Worm (Caenorhabditis elegans): ENCODE results near the gene Y39G8B.5.

Y39G8B.5 gene

DNA sequence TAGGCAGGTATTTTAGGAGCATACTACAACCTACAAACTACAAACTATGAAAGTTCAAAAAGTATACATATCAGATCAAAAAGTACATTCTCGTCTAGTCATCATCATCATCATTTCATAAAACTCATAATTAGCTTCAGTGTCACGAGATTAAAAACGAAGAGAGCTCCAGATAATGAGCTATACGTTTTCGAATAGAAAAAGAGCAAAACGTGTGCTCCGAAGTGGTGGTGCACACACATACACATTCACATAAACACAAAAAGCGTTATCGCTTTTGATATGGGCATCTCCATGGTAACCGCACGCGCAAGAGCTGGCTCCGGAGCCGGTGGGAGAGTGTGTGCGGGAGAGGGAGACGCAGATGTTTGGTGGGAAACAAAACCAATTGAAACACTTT lies 27.3 kb downstream of the Y39G8B.5 start:
- TF ChIP-seq tab-1 (GFP tag; IDR thresholded peaks at IDR 0.05) (no peak), flt-1 (GFP tag; IDR thresholded peaks at IDR 0.05) (no peak), med-1 (GFP tag; optimal IDR thresholded peaks at IDR 0.05; ENCODE audit: insufficient read depth) (no peak), klf-2 (GFP tag; conservative IDR thresholded peaks at IDR 0.05) (no peak), T22C8.4 (GFP tag; IDR thresholded peaks at IDR 0.05) (no peak), ztf-23 (GFP tag; IDR thresholded peaks at IDR 0.05) (no peak), ref-1 (GFP tag; conservative IDR thresholded peaks at IDR 0.05) (no peak), cog-1 (tag; optimal IDR thresholded peaks at IDR 0.05) (no peak), ztf-29 (GFP tag; IDR thresholded peaks at IDR 0.05) (no peak)

DNA sequence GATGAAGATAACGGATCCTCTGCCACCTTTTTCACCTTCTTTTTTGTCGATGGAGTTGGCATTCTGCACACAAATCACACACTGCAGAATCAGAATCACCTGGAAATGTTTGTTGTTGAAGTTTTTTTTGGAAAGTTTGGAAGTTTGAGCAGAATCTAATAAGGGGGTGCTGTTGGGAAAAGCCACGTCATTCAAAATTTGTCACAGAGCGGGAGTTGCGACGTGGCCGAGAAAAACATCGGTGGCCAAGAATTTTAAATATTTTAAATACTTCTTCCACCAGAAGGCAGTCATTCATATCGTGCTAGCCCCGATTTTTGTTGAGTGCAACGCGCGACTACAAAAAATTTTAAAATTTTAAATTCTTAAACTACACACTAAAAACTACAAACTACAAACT lies 29.3 kb downstream of the Y39G8B.5 start, which contains the start of gene rpi-1:
TSS of gene rpi-1 (minus strand) at position 101 of the 400 bp plus-strand sequence.
- TF ChIP-seq ztf-23 (GFP tag; IDR thresholded peaks at IDR 0.05): no peak
- no peak for TF ChIP-seq tab-1 (GFP tag; IDR thresholded peaks at IDR 0.05)
- TF ChIP-seq ztf-29 (GFP tag; IDR thresholded peaks at IDR 0.05): no peak
- TF ChIP-seq ref-1 (GFP tag; conservative IDR thresholded peaks at IDR 0.05): no peak
- no peak for TF ChIP-seq flt-1 (GFP tag; IDR thresholded peaks at IDR 0.05)
- no peak for TF ChIP-seq med-1 (GFP tag; optimal IDR thresholded peaks at IDR 0.05; ENCODE audit: insufficient read depth)
- TF ChIP-seq T22C8.4 (GFP tag; IDR thresholded peaks at IDR 0.05): no peak
- TF ChIP-seq cog-1 (tag; optimal IDR thresholded peaks at IDR 0.05): no peak
- TF ChIP-seq klf-2 (GFP tag; conservative IDR thresholded peaks at IDR 0.05): no peak

DNA sequence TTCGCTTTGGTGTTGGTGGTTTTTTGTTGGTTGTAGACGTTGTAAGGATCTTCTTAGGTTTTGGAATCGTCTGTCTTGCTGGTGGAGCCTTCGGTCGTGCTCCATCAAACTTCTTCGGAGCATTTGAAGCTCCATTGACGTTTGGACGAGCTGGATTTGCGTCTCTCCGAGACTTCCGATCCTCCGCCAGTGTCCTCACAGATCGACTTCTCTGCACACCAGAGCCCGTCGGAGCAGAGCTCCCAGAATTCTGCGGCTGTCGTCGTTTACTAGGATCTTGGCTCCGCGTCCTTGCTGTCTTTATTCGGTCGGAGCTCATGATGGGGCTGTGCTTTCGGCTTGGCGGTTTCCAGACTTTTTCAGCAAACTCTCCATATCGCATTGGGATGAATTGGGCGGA lies 30.1 kb downstream of the Y39G8B.5 start:
- TF ChIP-seq ref-1 (GFP tag; conservative IDR thresholded peaks at IDR 0.05) (no peak), klf-2 (GFP tag; conservative IDR thresholded peaks at IDR 0.05) (no peak), T22C8.4 (GFP tag; IDR thresholded peaks at IDR 0.05) (no peak), tab-1 (GFP tag; IDR thresholded peaks at IDR 0.05) (no peak), ztf-29 (GFP tag; IDR thresholded peaks at IDR 0.05) (no peak), flt-1 (GFP tag; IDR thresholded peaks at IDR 0.05) (no peak), cog-1 (tag; optimal IDR thresholded peaks at IDR 0.05) (no peak), med-1 (GFP tag; optimal IDR thresholded peaks at IDR 0.05; ENCODE audit: insufficient read depth) (no peak), ztf-23 (GFP tag; IDR thresholded peaks at IDR 0.05) (no peak)

DNA sequence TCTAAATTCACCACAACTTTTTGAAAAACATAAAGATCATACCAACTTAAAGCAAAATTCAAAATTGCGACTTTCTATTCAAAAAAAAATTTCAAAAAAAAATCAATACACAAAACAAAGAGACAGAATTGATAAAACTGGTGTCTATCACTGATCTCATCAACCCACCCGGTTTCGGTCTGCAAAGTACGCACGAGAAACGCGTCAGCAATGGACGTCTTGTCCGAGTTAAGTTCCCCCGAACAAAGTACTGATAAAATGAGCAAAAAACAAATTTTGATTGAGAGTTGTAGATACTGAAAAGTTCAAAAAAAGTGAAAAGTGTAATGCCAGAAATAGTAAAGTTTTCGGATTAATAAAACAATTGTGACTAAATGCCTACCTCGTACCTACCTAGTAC lies 33.3 kb downstream of the Y39G8B.5 start:
- TF ChIP-seq T22C8.4 (GFP tag; IDR thresholded peaks at IDR 0.05) (no peak), flt-1 (GFP tag; IDR thresholded peaks at IDR 0.05) (no peak), ref-1 (GFP tag; conservative IDR thresholded peaks at IDR 0.05) (no peak), klf-2 (GFP tag; conservative IDR thresholded peaks at IDR 0.05) (no peak)

DNA sequence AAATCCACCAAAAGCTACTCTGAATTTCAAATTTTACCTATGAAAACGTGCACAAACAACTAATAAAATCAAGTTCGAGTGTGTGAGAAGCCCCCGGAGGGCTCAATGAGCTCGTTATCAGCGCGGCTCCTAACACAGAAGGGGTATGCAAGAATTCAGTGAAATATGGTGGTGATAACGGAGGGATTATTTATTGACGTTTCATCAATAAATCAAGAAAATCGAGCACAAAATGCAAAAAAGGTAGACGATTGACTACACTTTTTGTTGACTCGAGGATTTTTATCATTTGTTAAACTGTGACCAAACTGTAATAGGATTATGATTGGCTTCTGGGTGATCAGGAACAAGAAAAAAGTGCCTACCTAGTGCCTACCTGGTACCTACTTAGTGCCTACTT lies 34.2 kb downstream of the Y39G8B.5 start, which contains the start of gene zip-3:
TSS of gene zip-3 (minus strand) at position 21 of the 400 bp plus-strand sequence.
- TF ChIP-seq klf-2 (GFP tag; conservative IDR thresholded peaks at IDR 0.05): no peak
- no peak for TF ChIP-seq ztf-29 (GFP tag; IDR thresholded peaks at IDR 0.05)

DNA sequence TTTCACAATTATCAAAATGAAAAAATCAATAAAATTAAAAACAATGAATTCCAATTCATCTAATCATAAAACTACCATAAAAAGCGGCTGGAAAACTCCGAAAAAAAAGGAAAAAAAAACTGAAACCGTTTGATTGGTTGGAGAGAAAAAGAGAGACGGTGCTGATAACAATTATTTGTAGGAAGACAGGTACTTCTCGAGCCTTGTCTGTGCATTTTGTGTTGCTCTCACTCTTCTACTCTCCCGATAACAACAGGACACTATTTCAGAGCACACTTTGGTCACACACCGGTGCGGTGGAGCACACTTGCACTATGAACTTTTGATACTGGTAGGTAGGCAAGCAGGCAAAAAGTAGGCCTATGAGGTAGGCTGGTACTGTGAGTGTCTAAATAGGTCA lies 35.1 kb downstream of the Y39G8B.5 start:
- TF ChIP-seq flt-1 (GFP tag; IDR thresholded peaks at IDR 0.05) (no peak), klf-2 (GFP tag; conservative IDR thresholded peaks at IDR 0.05) (no peak), cog-1 (tag; optimal IDR thresholded peaks at IDR 0.05) (no peak)

DNA sequence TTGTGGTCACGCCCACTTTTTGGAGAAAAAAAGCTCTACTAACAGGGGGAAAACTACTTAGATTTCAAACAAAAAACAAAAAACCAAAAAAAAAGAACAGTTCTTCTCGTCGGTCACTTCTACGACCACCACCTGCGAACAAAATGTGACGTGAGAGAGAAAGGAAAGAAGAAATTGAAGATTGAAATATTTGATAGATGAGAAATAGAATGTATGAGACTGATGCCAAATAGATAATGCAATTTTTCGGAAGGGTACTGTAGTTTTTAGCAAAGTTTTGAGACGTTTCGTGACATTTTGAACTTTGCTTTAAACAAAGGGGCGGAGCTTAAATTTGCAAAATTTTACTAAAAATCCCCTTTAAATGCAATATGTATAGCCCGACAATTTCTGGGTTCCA lies 36.7 kb downstream of the Y39G8B.5 start:
- TF ChIP-seq T22C8.4 (GFP tag; IDR thresholded peaks at IDR 0.05) (no peak), ref-1 (GFP tag; conservative IDR thresholded peaks at IDR 0.05) (no peak), cog-1 (tag; optimal IDR thresholded peaks at IDR 0.05) (no peak), ztf-29 (GFP tag; IDR thresholded peaks at IDR 0.05) (no peak), ztf-23 (GFP tag; IDR thresholded peaks at IDR 0.05) (no peak), med-1 (GFP tag; optimal IDR thresholded peaks at IDR 0.05; ENCODE audit: insufficient read depth) (no peak), klf-2 (GFP tag; conservative IDR thresholded peaks at IDR 0.05) (no peak), flt-1 (GFP tag; IDR thresholded peaks at IDR 0.05) (no peak), tab-1 (GFP tag; IDR thresholded peaks at IDR 0.05) (no peak)

DNA sequence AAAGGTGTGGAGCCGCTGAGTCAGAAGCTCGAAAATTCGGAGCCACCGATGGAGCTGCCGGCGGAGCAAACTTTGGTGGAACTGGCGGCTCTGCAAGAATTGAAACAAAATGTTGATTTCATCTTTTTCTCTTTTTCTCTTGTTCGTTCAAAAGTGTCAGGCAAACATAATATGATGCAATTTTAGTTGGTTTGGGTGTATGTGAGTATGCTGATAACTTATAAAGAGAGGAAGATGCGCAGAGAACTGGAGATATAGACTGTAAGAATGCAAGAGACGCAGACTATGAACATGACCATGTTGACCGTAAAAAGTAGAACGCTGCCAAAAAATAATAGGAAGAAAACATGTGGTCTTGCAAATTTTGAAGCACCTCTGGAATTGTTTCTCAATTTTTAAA lies 37.6 kb downstream of the Y39G8B.5 start:
- TF ChIP-seq klf-2 (GFP tag; conservative IDR thresholded peaks at IDR 0.05): no peak
- TF ChIP-seq ztf-29 (GFP tag; IDR thresholded peaks at IDR 0.05): no peak
- no peak for TF ChIP-seq ztf-23 (GFP tag; IDR thresholded peaks at IDR 0.05)
- TF ChIP-seq flt-1 (GFP tag; IDR thresholded peaks at IDR 0.05): no peak
- TF ChIP-seq med-1 (GFP tag; optimal IDR thresholded peaks at IDR 0.05; ENCODE audit: insufficient read depth): no peak
- TF ChIP-seq tab-1 (GFP tag; IDR thresholded peaks at IDR 0.05): no peak
- TF ChIP-seq cog-1 (tag; optimal IDR thresholded peaks at IDR 0.05): no peak

DNA sequence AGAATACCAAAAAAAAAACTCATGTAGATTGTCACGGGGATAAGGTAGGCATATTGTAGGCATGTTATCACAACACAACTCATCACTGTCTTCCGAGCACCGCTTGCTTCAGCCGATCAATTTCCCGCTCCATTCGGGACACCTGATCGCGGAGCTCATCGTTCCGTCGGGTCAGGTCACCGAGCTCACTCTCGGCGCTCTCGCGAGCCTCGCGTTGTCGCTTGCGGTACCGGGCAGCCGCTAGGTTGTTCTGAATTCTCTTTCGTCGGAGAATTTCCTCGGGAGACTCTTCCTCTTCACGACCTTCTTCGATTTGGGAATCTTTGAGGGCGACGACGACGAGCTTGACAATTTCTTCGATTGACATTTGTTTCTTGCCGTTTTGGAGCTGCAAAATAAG lies 39.7 kb downstream of the Y39G8B.5 start:
- no peak for TF ChIP-seq ztf-23 (GFP tag; IDR thresholded peaks at IDR 0.05)
- no peak for TF ChIP-seq T22C8.4 (GFP tag; IDR thresholded peaks at IDR 0.05)
- TF ChIP-seq ref-1 (GFP tag; conservative IDR thresholded peaks at IDR 0.05): no peak

DNA sequence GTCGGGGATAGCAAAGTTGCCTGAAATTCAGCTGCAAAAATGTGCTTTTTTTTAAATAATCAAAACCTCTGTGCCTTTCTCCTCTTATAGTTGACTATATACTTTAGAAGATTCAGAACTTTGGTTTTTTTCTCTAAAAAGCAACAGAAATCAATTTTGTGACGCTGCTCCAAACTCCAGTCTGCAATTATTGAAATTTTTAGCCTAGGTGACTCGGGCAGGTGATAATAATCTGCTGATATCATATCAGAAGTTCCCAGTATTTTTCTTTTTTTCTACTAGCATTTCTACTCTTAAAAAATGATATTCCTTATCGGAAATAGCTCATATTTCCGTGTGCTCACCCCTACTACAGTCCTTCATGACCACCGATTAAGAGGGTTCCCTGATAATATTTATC lies 42.4 kb downstream of the Y39G8B.5 start, which contains the start of gene sre-44:
TSS of gene sre-44 (plus strand) at position 301 of the 400 bp plus-strand sequence.
- TF ChIP-seq ref-1 (GFP tag; conservative IDR thresholded peaks at IDR 0.05): no peak
- TF ChIP-seq T22C8.4 (GFP tag; IDR thresholded peaks at IDR 0.05): no peak
- no peak for TF ChIP-seq ztf-23 (GFP tag; IDR thresholded peaks at IDR 0.05)
- no peak for TF ChIP-seq tab-1 (GFP tag; IDR thresholded peaks at IDR 0.05)
- no peak for TF ChIP-seq ztf-29 (GFP tag; IDR thresholded peaks at IDR 0.05)

DNA sequence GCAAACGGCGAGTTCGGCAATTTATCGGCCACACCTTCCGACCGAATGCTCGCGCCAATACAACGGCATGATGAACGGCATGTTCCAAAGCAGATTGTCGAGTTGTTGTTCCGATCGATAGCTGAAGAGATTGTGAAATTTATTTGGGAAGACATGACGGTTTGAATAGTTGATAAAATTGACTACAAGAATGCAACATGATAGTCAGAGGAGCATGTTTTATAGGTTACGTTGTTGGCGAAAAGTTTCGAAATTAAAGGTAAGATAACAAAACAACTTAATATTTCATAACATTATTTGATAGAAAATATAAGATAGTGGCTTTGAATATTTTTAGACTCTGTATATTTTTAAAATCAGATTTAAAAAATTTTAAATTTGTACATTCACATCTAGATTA lies 46.1 kb downstream of the Y39G8B.5 start:
- TF ChIP-seq klf-2 (GFP tag; conservative IDR thresholded peaks at IDR 0.05): no peak
- TF ChIP-seq T22C8.4 (GFP tag; IDR thresholded peaks at IDR 0.05): no peak
- no peak for TF ChIP-seq cog-1 (tag; optimal IDR thresholded peaks at IDR 0.05)
- TF ChIP-seq med-1 (GFP tag; optimal IDR thresholded peaks at IDR 0.05; ENCODE audit: insufficient read depth): no peak
- no peak for TF ChIP-seq flt-1 (GFP tag; IDR thresholded peaks at IDR 0.05)
- TF ChIP-seq ref-1 (GFP tag; conservative IDR thresholded peaks at IDR 0.05): no peak
- no peak for TF ChIP-seq tab-1 (GFP tag; IDR thresholded peaks at IDR 0.05)
- TF ChIP-seq ztf-23 (GFP tag; IDR thresholded peaks at IDR 0.05): no peak
- no peak for TF ChIP-seq ztf-29 (GFP tag; IDR thresholded peaks at IDR 0.05)
